Worm (Caenorhabditis elegans) whole organism, midembryonic: Measurements from ENCODE around the gene F02A9.7.
"Not testable (repeated sequence)": the region's sequence is repeated elsewhere in the genome, so short reads cannot be mapped to it uniquely, and the experiment has no call there.

ENCODE experiments used
- T22C8.4 ChIP-seq: fragments of 200-800 bp; sonication (Bioruptor generic); IDR thresholded peaks from 2 replicates; pipeline ENCODE4 v1.3.6; 2022; ENCODE audit warnings: missing genetic modification characterization, missing compliant biosample characterization
- flt-1 ChIP-seq: fragments of 200-800 bp; sonication (Bioruptor generic); IDR thresholded peaks from 2 replicates; pipeline ENCODE4 v1.3.6; 2022; ENCODE audit warnings: missing genetic modification characterization, missing compliant biosample characterization
- med-1 ChIP-seq: sonication (generic microtip); optimal IDR thresholded peaks from 2 replicates; lab custom pipeline; 2017; ENCODE audit warnings: missing genetic modification characterization, mild to moderate bottlenecking, missing compliant biosample characterization, antibody characterized with exemption, missing genetic modification reagents; ENCODE audit not compliant: insufficient read depth

DNA sequence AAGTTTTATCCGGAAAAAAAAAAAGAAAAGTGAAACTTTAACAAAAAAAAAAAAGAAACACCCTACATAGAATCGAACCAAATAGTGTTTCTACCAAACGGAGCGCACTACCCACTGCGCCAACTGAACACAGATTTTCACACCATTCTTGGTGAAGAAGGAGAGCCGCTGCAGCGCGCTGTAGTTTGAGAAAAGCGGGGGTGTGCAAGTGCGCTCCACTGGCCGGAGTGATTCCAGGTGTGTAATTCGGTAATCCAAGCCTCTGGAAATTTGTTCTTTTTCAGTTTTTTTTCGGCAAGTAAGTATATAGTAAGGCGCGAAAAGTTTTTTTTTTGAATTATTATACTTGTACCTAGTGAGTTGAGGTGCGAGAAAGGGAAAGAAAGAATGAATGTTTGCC lies 35.5 kb upstream of the F02A9.7 start:
- not testable (repeated sequence) for TF ChIP-seq med-1 (GFP tag; lab: Kevin White, UChicago)
- peak; percentile 87 for TF ChIP-seq flt-1 (GFP tag; lab: Robert Waterston, UW)
- 0 out of 2 replicates have a peak, but pooled peaks have one; percentile 34 for TF ChIP-seq T22C8.4
